Worm (Caenorhabditis elegans) whole organism, late embryonic: ENCODE measurements around the gene srh-266.

Experiments
- C08G9.2 ChIP-seq: sonication (generic microtip); optimal IDR thresholded peaks from 2 replicates; lab custom pipeline; 2016; ENCODE audit warnings: mild to moderate bottlenecking, missing genetic modification characterization, moderate library complexity, missing compliant biosample characterization
- F13H6.1 ChIP-seq: sonication (generic microtip); optimal IDR thresholded peaks from 2 replicates; lab custom pipeline; 2016; ENCODE audit warnings: missing genetic modification characterization, missing compliant biosample characterization
- K02D7.2 ChIP-seq: sonication (generic microtip); optimal IDR thresholded peaks from 2 replicates; lab custom pipeline; 2017; ENCODE audit warnings: mild to moderate bottlenecking, missing genetic modification characterization, missing compliant biosample characterization
- T23F11.4 ChIP-seq: fragments of 200-800 bp; sonication (Bioruptor generic); optimal IDR thresholded peaks from 2 replicates; lab custom pipeline; 2018; ENCODE audit warnings: mild to moderate bottlenecking, missing genetic modification characterization, missing compliant biosample characterization
- Y22D7AL.16 ChIP-seq: sonication (generic microtip); optimal IDR thresholded peaks from 2 replicates; lab custom pipeline; 2016; ENCODE audit warnings: missing genetic modification characterization, missing compliant biosample characterization
- ahr-1 ChIP-seq: sonication (generic microtip); optimal IDR thresholded peaks from 2 replicates; lab custom pipeline; 2016; ENCODE audit warnings: missing genetic modification characterization, missing compliant biosample characterization
- ceh-18 ChIP-seq: sonication (generic microtip); optimal IDR thresholded peaks from 2 replicates; lab custom pipeline; 2016; ENCODE audit warnings: missing genetic modification characterization, missing compliant biosample characterization
- ceh-2 ChIP-seq: sonication (generic microtip); optimal IDR thresholded peaks from 2 replicates; lab custom pipeline; 2016; ENCODE audit warnings: missing genotype, missing genetic modification characterization, missing compliant biosample characterization
- ceh-24 ChIP-seq: sonication (generic microtip); optimal IDR thresholded peaks from 2 replicates; lab custom pipeline; 2016; ENCODE audit warnings: mild to moderate bottlenecking, missing genetic modification characterization, missing compliant biosample characterization
- ceh-31 ChIP-seq: sonication (generic microtip); optimal IDR thresholded peaks from 2 replicates; lab custom pipeline; 2016; ENCODE audit warnings: missing genetic modification characterization, missing compliant biosample characterization
- ceh-34 ChIP-seq: sonication (generic microtip); optimal IDR thresholded peaks from 2 replicates; lab custom pipeline; 2016; ENCODE audit warnings: mild to moderate bottlenecking, missing genetic modification characterization, missing compliant biosample characterization
- ceh-45 ChIP-seq: fragments of 200-800 bp; sonication (Bioruptor generic); IDR thresholded peaks from 2 replicates; pipeline ENCODE4 v1.3.6; 2022; ENCODE audit warnings: missing genetic modification reagents, missing genetic modification characterization, missing compliant biosample characterization
- ceh-6 ChIP-seq: fragments of 200-800 bp; sonication (Bioruptor generic); optimal IDR thresholded peaks from 2 replicates; lab custom pipeline; 2018; ENCODE audit warnings: mild to moderate bottlenecking, missing genetic modification characterization, missing compliant biosample characterization
- elt-2 ChIP-seq: sonication (generic microtip); optimal IDR thresholded peaks from 2 replicates; lab custom pipeline; 2016; ENCODE audit warnings: missing genetic modification reagents, missing genetic modification characterization, missing compliant biosample characterization
- elt-4 ChIP-seq: sonication (generic microtip); optimal IDR thresholded peaks from 2 replicates; lab custom pipeline; 2016; ENCODE audit warnings: missing genetic modification characterization, missing compliant biosample characterization
- eyg-1 ChIP-seq: sonication (generic microtip); optimal IDR thresholded peaks from 2 replicates; lab custom pipeline; 2016; ENCODE audit warnings: missing genotype, missing genetic modification characterization, missing compliant biosample characterization
- fax-1 ChIP-seq: sonication (generic microtip); optimal IDR thresholded peaks from 2 replicates; lab custom pipeline; 2016; ENCODE audit warnings: missing genotype, missing genetic modification characterization, missing compliant biosample characterization
- fkh-10 ChIP-seq: fragments of 150-350 bp; optimal IDR thresholded peaks from 2 replicates; lab custom pipeline; 2014; ENCODE audit warnings: missing biosample characterization, missing genetic modification reagents, missing genetic modification characterization
- gmeb-2 ChIP-seq: sonication (generic microtip); optimal IDR thresholded peaks from 2 replicates; lab custom pipeline; 2016; ENCODE audit warnings: missing genetic modification characterization, inconsistent platforms, missing compliant biosample characterization
- hlh-15 ChIP-seq: sonication (generic microtip); optimal IDR thresholded peaks from 2 replicates; lab custom pipeline; 2016; ENCODE audit warnings: missing genetic modification characterization, missing compliant biosample characterization
- hlh-30 ChIP-seq: sonication (generic microtip); optimal IDR thresholded peaks from 2 replicates; lab custom pipeline; 2017; ENCODE audit warnings: antibody characterized with exemption, missing genetic modification characterization, missing compliant biosample characterization; ENCODE audit not compliant: insufficient read depth
- hlh-6 ChIP-seq: sonication (generic microtip); optimal IDR thresholded peaks from 2 replicates; lab custom pipeline; 2016; ENCODE audit warnings: missing genotype, missing genetic modification characterization, missing compliant biosample characterization
- hlh-8 ChIP-seq: sonication (generic microtip); optimal IDR thresholded peaks from 2 replicates; lab custom pipeline; 2016; ENCODE audit warnings: missing genotype, missing genetic modification characterization, missing compliant biosample characterization
- lim-6 ChIP-seq: sonication (generic microtip); optimal IDR thresholded peaks from 2 replicates; lab custom pipeline; 2016; ENCODE audit warnings: missing genetic modification characterization, missing compliant biosample characterization
- lin-11 ChIP-seq: fragments of 200-800 bp; sonication (Bioruptor generic); optimal IDR thresholded peaks from 2 replicates; lab custom pipeline; 2018; ENCODE audit warnings: mild to moderate bottlenecking, missing genetic modification characterization, missing compliant biosample characterization
- mec-3 ChIP-seq: sonication (generic microtip); optimal IDR thresholded peaks from 2 replicates; lab custom pipeline; 2016; ENCODE audit warnings: borderline replicate concordance, missing genetic modification characterization, missing compliant biosample characterization
- nhr-232 ChIP-seq: sonication (generic microtip); optimal IDR thresholded peaks from 2 replicates; lab custom pipeline; 2016; ENCODE audit warnings: missing genetic modification characterization, missing compliant biosample characterization
- npax-4 ChIP-seq: sonication (generic microtip); optimal IDR thresholded peaks from 2 replicates; lab custom pipeline; 2016; ENCODE audit warnings: missing genetic modification characterization, missing compliant biosample characterization
- odd-2 ChIP-seq: sonication (generic microtip); optimal IDR thresholded peaks from 2 replicates; lab custom pipeline; 2017; ENCODE audit warnings: antibody characterized with exemption, mild to moderate bottlenecking, missing genetic modification characterization, missing compliant biosample characterization
- pha-4 ChIP-seq: fragments of 150-350 bp; optimal IDR thresholded peaks from 2 replicates; lab custom pipeline; 2018; ENCODE audit warnings: missing biosample characterization, missing genetic modification reagents, missing genetic modification characterization
- ref-2 ChIP-seq: sonication (generic microtip); optimal IDR thresholded peaks from 2 replicates; lab custom pipeline; 2016; ENCODE audit warnings: missing genetic modification characterization, missing compliant biosample characterization
- rnt-1 ChIP-seq: sonication (generic microtip); optimal IDR thresholded peaks from 2 replicates; lab custom pipeline; 2016; ENCODE audit warnings: missing genetic modification characterization, missing compliant biosample characterization
- sdc-2 ChIP-seq: sonication (generic microtip); optimal IDR thresholded peaks from 2 replicates; lab custom pipeline; 2016; ENCODE audit warnings: missing genotype, missing genetic modification characterization, missing compliant biosample characterization
- sox-4 ChIP-seq: sonication (generic microtip); optimal IDR thresholded peaks from 2 replicates; lab custom pipeline; 2017; ENCODE audit warnings: mild to moderate bottlenecking, missing genetic modification characterization, inconsistent platforms, missing compliant biosample characterization
- tbx-7 ChIP-seq: sonication (generic microtip); optimal IDR thresholded peaks from 2 replicates; lab custom pipeline; 2016; ENCODE audit warnings: missing genotype, missing genetic modification characterization, missing compliant biosample characterization
- unc-55 ChIP-seq: sonication (generic microtip); optimal IDR thresholded peaks from 2 replicates; lab custom pipeline; 2017; ENCODE audit warnings: missing biosample characterization, missing genetic modification reagents, missing genetic modification characterization
- unc-86 ChIP-seq: sonication (generic microtip); optimal IDR thresholded peaks from 2 replicates; lab custom pipeline; 2016; ENCODE audit warnings: missing genetic modification characterization, missing compliant biosample characterization
- zip-5 ChIP-seq: sonication (generic microtip); optimal IDR thresholded peaks from 2 replicates; lab custom pipeline; 2016; ENCODE audit warnings: missing genetic modification characterization, missing compliant biosample characterization
- ztf-16 ChIP-seq: sonication (generic microtip); optimal IDR thresholded peaks from 2 replicates; lab custom pipeline; 2017; ENCODE audit warnings: missing genetic modification characterization, missing compliant biosample characterization

The srh-266 gene

DNA sequence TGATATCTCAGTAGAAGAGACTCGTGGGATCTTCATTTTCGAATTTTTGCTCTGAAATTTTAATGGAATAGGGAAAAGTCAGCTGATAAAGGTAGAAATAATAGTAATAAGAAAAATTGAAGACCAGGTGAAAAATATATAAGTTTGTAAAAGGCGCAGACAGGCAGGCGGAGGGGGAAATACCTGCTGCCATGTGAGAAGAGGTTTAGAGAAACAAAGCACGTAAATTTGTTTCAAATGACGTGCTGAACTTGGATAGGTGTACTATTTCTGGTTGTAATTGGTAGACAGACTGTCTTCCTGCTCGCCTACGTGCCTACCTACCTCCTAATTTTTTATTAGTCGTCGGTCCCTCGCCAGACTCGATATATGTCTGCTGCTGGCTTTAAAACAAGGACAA is 2.9 kb downstream of the srh-266 start, which contains the start of gene nhr-180:
TSS of gene nhr-180 (minus strand) at position 52 of the 400 bp plus-strand sequence.
- TF ChIP-seq mec-3 (no peak), ceh-6 (GFP tag; lab: Kevin White, UChicago) (no peak), ref-2 (tag; lab: Kevin White, UChicago) (no peak), ahr-1 (tag; lab: Kevin White, UChicago) (no peak), eyg-1 (tag; lab: Kevin White, UChicago) (no peak), sox-4 (tag; lab: Kevin White, UChicago) (no peak), T23F11.4 (GFP tag; lab: Kevin White, UChicago) (no peak), C08G9.2 (no peak), pha-4 (tag; lab: Kevin White, UChicago) (no peak), hlh-6 (tag; lab: Kevin White, UChicago) (no peak)
- TF ChIP-seq, all 69 proteins: peak for 0

DNA sequence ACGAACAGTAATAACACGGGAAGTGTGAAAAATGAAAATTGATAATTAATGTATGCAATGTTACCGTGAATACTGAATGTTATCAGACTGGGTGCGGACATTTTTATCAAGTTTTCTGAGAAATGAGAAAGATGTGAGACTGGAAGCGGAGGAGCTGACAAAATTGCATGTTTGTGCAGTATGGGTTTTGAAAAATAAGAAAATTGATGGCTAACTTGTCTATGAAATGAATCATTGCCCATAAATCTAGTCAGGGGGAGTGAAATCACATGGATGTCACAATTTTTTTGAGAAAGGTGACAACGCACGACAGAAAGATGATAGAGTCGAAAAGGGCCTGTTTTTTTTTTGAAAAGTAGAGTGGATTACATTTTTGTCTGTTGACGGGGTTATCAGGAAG is 6.7 kb downstream of the srh-266 start, which contains the start of gene sru-24:
TSS of gene sru-24 (minus strand) at position 101 of the 400 bp plus-strand sequence.
- TF ChIP-seq fax-1 (no peak), hlh-15 (tag; lab: Kevin White, UChicago) (no peak)

DNA sequence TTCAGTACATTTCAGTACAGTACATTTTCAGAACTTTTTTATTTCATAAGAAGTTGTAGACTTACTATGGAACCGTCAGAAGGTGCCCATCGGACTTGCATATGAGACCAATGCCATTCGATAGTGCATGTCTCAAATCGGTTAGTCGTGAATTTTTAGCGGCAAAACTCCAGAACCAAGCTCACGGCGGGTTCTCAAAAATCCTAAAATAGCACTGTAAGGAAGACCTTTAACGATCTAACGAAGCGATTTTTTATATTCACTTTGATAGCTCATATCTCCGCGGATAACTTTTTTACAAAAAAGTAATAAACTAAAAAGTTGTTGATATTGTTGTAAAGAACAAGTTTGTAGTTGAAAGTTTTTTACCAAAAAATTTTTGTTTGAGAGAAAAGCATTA is 9.6 kb downstream of the srh-266 start, which contains the start of gene sru-25:
TSS of gene sru-25 (minus strand) at position 101 of the 400 bp plus-strand sequence.
- TF ChIP-seq lim-6 (tag; lab: Kevin White, UChicago) (no peak), lin-11 (tag; lab: Kevin White, UChicago) (no peak), hlh-15 (tag; lab: Kevin White, UChicago) (no peak), fkh-10 (GFP tag; lab: Kevin White, UChicago) (no peak), mec-3 (no peak), elt-2 (tag; lab: Kevin White, UChicago) (no peak), zip-5 (no peak), sdc-2 (tag; lab: Kevin White, UChicago) (no peak), hlh-8 (tag; lab: Kevin White, UChicago) (no peak), ceh-45 (GFP tag; lab: Robert Waterston, UW) (no peak), ceh-34 (tag; lab: Kevin White, UChicago) (no peak)

DNA sequence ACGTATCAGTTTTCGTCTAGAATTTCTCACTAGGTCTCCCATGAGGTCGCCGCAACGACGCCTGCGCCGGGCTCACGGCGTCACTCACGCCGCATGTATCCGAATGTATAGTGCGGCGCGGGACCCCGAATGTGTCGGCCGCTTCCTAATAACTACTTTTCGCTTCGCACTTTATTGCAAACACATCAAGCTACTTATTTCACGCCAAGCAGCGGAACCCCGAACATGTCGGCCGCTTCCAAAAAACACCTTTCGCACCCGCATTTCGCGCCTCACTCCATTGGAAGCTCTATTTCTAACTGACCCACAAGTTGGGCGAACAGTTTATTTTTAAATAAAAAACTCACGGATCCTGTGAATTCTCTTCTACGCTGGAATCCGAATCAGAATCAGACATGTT is 11.5 kb downstream of the srh-266 start:
- TF ChIP-seq C08G9.2 (no peak), ceh-24 (tag; lab: Kevin White, UChicago) (no peak), lin-11 (tag; lab: Kevin White, UChicago) (no peak), odd-2 (tag; lab: Kevin White, UChicago) (no peak), hlh-30 (tag; lab: Kevin White, UChicago) (no peak), fax-1 (no peak), F13H6.1 (tag; lab: Kevin White, UChicago) (no peak), nhr-232 (tag; lab: Kevin White, UChicago) (no peak), ceh-18 (tag; lab: Kevin White, UChicago) (no peak), ref-2 (tag; lab: Kevin White, UChicago) (no peak), eyg-1 (tag; lab: Kevin White, UChicago) (no peak)
- TF ChIP-seq, all 69 proteins: peak for 0

DNA sequence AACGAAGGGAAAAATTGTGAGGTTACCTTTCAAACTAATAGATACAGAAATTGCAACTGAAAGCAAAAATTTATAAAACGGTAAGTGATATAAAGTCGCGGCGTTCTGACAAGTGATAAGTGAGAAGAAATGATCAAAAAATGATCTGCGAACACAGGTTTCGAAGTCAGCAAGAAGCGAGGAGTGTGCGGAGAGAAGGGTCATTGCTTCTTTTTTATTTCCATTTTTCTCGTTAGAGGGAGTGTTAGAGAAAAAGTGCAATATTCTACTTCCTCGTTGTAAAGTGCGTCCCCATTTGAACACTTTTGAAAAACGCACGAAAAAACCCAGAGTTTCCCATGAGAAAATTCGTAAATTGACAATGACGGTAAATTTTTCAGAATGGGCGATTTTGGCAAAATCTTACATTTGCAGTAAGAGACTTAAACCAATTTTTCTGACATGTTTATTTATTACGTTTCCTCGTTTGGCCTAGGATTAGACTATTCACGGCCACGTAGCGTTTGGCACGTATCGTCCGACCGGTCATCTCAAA is 12.0 kb downstream of the srh-266 start, which contains the start of the genes fbxa-72 and srx-21:
TSS of gene fbxa-72 (minus strand) at position 204 of the 535 bp plus-strand sequence.
TSS of gene srx-21 (plus strand) at position 485 of the 535 bp plus-strand sequence.
- TF ChIP-seq elt-4 (tag; lab: Kevin White, UChicago) (no peak), npax-4 (tag; lab: Kevin White, UChicago) (no peak), hlh-15 (tag; lab: Kevin White, UChicago) (no peak), unc-55 (GFP tag; lab: Kevin White, UChicago) (no peak), K02D7.2 (tag; lab: Kevin White, UChicago) (no peak), fax-1 (no peak), rnt-1 (tag; lab: Kevin White, UChicago) (no peak), odd-2 (tag; lab: Kevin White, UChicago) (no peak), F13H6.1 (tag; lab: Kevin White, UChicago) (no peak), unc-86 (tag; lab: Kevin White, UChicago) (no peak), tbx-7 (tag; lab: Kevin White, UChicago) (no peak), ceh-2 (tag; lab: Kevin White, UChicago) (no peak), gmeb-2 (tag; lab: Kevin White, UChicago) (no peak), ceh-45 (GFP tag; lab: Robert Waterston, UW) (no peak), Y22D7AL.16 (tag; lab: Kevin White, UChicago) (no peak), ztf-16 (tag; lab: Kevin White, UChicago) (no peak), ceh-31 (no peak)
